Fruit fly (Drosophila melanogaster): ENCODE measurements around the gene CG7326.
A peak's percentile ranks its signal among the peaks of the same experiment; 100 is the strongest.

CG7326 gene

dm6 chrX:18910827-18911226 is 47.3 kb upstream of the CG7326 start (continued):
- TF ChIP-seq disco-r (GFP tag; optimal IDR thresholded peaks at IDR 0.05) (no peak), Gsc (GFP tag; IDR thresholded peaks at IDR 0.05) (no peak), esg (GFP tag; conservative IDR thresholded peaks at IDR 0.05) (no peak), H15 (GFP tag; IDR thresholded peaks at IDR 0.05) (no peak), CG7839 (tag; optimal IDR thresholded peaks at IDR 0.05) (peak; percentile 40), ftz-f1 (GFP tag; optimal IDR thresholded peaks at IDR 0.05) (no peak), cato (GFP tag; optimal IDR thresholded peaks at IDR 0.05; ENCODE audit: borderline replicate concordance) (no peak), CG17186 (GFP tag; optimal IDR thresholded peaks at IDR 0.05) (no peak), CG15601 (tag; optimal IDR thresholded peaks at IDR 0.05) (peak; percentile 30), CG4404 (GFP tag; IDR thresholded peaks at IDR 0.05) (no peak), NfI (GFP tag; optimal IDR thresholded peaks at IDR 0.05) (no peak), zen (tag; optimal IDR thresholded peaks at IDR 0.05) (no peak), CG17829 (tag; optimal IDR thresholded peaks at IDR 0.05) (peak; percentile 11), Oli (tag; optimal IDR thresholded peaks at IDR 0.05) (no peak), HmgZ (tag; optimal IDR thresholded peaks at IDR 0.05) (no peak), pb (GFP tag; optimal IDR thresholded peaks at IDR 0.05) (no peak), Dek (tag; optimal IDR thresholded peaks at IDR 0.05) (no peak), nmo (GFP tag; optimal IDR thresholded peaks at IDR 0.05) (peak; percentile 67), btn (GFP tag; optimal IDR thresholded peaks at IDR 0.05) (no peak), CG14710 (tag; optimal IDR thresholded peaks at IDR 0.05) (peak; percentile 44), CG11456 (GFP tag; IDR thresholded peaks at IDR 0.05) (no peak), CG17385 (GFP tag; optimal IDR thresholded peaks at IDR 0.05) (no peak), row (GFP tag; IDR thresholded peaks at IDR 0.05) (peak; percentile 25; the same call in 1 of the 3 replicates), hth (optimal IDR thresholded peaks at IDR 0.05) (no peak), CHES-1-like (GFP tag; optimal IDR thresholded peaks at IDR 0.05) (no peak), CG12071 (GFP tag; optimal IDR thresholded peaks at IDR 0.05) (no peak), Ssrp (tag; optimal IDR thresholded peaks at IDR 0.05) (peak; percentile 20), exex (tag; optimal IDR thresholded peaks at IDR 0.05) (no peak), slp2 (GFP tag; optimal IDR thresholded peaks at IDR 0.05) (no peak), Xrp1 (GFP tag; IDR thresholded peaks at IDR 0.05) (peak; percentile 46; the same call in 1 of the 2 replicates), Six4 (GFP tag; optimal IDR thresholded peaks at IDR 0.05) (no peak), CG8089 (GFP tag; optimal IDR thresholded peaks at IDR 0.05) (no peak), CG14050 (GFP tag; IDR thresholded peaks at IDR 0.05) (no peak), CG6654 (GFP tag; optimal IDR thresholded peaks at IDR 0.05) (no peak), ATbp (GFP tag; optimal IDR thresholded peaks at IDR 0.05) (peak; percentile 11), dpn (GFP tag; optimal IDR thresholded peaks at IDR 0.05) (no peak), CG12299 (tag; optimal IDR thresholded peaks at IDR 0.05) (no peak), Nf-YA (GFP tag; IDR thresholded peaks at IDR 0.05) (no peak), Dp (GFP tag; optimal IDR thresholded peaks at IDR 0.05) (no peak), onecut (GFP tag; IDR thresholded peaks at IDR 0.05) (no peak), Antp (GFP tag; optimal IDR thresholded peaks at IDR 0.05) (peak; percentile 3), toy (GFP tag; IDR thresholded peaks at IDR 0.05) (no peak), ranshi (GFP tag; IDR thresholded peaks at IDR 0.05) (no peak), Awh (GFP tag; IDR thresholded peaks at IDR 0.05) (no peak), CG12769 (tag; optimal IDR thresholded peaks at IDR 0.05) (no peak), CG9437 (GFP tag; optimal IDR thresholded peaks at IDR 0.05) (no peak), CG10267 (tag; optimal IDR thresholded peaks at IDR 0.05) (peak; percentile 24), CG4707 (GFP tag; optimal IDR thresholded peaks at IDR 0.05) (no peak), Med (GFP tag) (peak; percentile 48), caup (GFP tag; optimal IDR thresholded peaks at IDR 0.05; ENCODE audit: severe bottlenecking) (no peak), gfzf (GFP tag; optimal IDR thresholded peaks at IDR 0.05) (no peak), sr (GFP tag; IDR thresholded peaks at IDR 0.05) (no peak)
